Worm (Caenorhabditis elegans): ENCODE measurements around the gene C34F11.8.

C34F11.8 gene

DNA sequence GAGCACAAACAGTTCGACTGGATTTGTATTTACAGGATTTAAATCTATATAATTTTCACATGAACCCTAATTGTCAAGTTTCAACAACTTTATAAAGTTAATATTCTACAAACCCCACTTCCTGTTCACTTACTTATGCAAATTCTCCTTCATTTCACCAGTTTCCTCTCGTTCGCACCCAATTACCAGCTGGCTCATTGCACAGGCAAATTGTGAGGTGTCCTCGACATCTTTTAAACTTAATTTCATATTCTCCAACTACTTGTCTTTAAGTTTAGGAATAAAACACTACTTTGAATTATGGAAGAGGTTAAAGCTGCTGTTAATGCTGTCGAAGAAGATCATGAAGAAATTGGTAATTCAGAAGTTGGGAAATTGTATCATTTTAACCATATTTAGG is 38.3 kb downstream of the C34F11.8 start, which contains the start of gene C27D6.1:
Gene C27D6.1, plus strand, starts transcription at position 301 of the 400 bp plus-strand sequence.
- TF ChIP-seq pqm-1 (tag; optimal IDR thresholded peaks at IDR 0.05): no peak
- TF ChIP-seq Y116A8C.19 (tag; optimal IDR thresholded peaks at IDR 0.05; ENCODE audit: borderline replicate concordance): no peak
- no peak for TF ChIP-seq nhr-71 (tag; optimal IDR thresholded peaks at IDR 0.05)
- TF ChIP-seq ets-5 (GFP tag; IDR thresholded peaks at IDR 0.05): no peak
- TF ChIP-seq fos-1 (tag; optimal IDR thresholded peaks at IDR 0.05): no peak
- no peak for TF ChIP-seq nhr-12 (tag; optimal IDR thresholded peaks at IDR 0.05)
- TF ChIP-seq snu-23 (GFP tag; optimal IDR thresholded peaks at IDR 0.05): no peak
- no peak for TF ChIP-seq C16A3.4 (tag; optimal IDR thresholded peaks at IDR 0.05)
- no peak for TF ChIP-seq sup-37 (GFP tag; optimal IDR thresholded peaks at IDR 0.05)
- no peak for TF ChIP-seq unc-86 (tag; optimal IDR thresholded peaks at IDR 0.05)
- no peak for TF ChIP-seq C34B4.2 (tag; optimal IDR thresholded peaks at IDR 0.05)
- TF ChIP-seq unc-62 (GFP tag; optimal IDR thresholded peaks at IDR 0.05): no peak

DNA sequence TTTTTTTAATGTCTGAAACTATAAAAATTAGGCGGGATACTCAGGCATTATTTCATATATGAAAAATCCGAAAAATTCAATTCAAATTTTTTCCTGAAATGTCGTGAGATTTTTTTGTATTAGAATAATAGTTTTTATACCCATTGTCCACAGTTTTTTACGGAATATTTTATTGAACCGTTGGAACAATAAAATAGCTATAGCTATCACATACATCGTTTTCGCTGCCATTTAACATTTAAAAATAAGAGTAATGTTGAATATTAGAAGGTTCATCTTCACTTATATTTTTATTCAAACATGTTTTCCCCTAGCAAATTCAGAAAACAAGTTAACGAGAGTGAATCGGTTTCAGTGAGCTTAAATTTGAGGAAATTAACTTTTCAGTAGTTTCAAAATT is 39.2 kb downstream of the C34F11.8 start, which contains the start of gene C27D6.15:
Gene C27D6.15, plus strand, starts transcription at position 301 of the 400 bp plus-strand sequence.
- TF ChIP-seq nhr-71 (tag; optimal IDR thresholded peaks at IDR 0.05) (no peak), fkh-10 (GFP tag; optimal IDR thresholded peaks at IDR 0.05) (no peak), F16B12.6 (tag; optimal IDR thresholded peaks at IDR 0.05) (no peak), ets-5 (GFP tag; IDR thresholded peaks at IDR 0.05) (no peak), zag-1 (tag; optimal IDR thresholded peaks at IDR 0.05) (no peak), sup-37 (GFP tag; optimal IDR thresholded peaks at IDR 0.05) (no peak), efl-3 (GFP tag; optimal IDR thresholded peaks at IDR 0.05) (no peak)

DNA sequence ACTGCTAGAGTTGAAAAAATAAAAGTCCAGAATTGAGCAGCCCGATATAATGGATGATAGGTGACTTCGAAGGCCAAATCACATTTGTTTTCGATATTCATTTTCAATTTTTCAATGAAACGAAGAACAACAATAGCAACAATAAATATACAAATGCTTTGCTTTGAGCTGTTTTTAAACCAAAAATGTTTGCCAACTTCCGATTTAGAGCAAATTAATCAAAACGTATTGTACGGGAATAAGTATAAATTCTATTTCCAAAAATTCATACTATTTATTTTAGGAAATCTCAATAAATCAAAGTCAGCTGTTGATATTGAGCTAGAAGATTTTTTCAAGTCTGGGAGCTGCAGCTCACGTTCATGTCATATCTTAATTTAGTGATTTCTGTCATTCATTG is 39.8 kb downstream of the C34F11.8 start, which contains the start of gene srb-1:
Gene srb-1, minus strand, starts transcription at position 101 of the 400 bp plus-strand sequence.
- TF ChIP-seq unc-86 (tag; optimal IDR thresholded peaks at IDR 0.05) (no peak), nhr-28 (tag; optimal IDR thresholded peaks at IDR 0.05) (no peak), lin-13 (GFP tag; optimal IDR thresholded peaks at IDR 0.05) (no peak), unc-30 (tag; optimal IDR thresholded peaks at IDR 0.05) (no peak), dpl-1 (GFP tag; optimal IDR thresholded peaks at IDR 0.05) (no peak), jun-1 (tag; optimal IDR thresholded peaks at IDR 0.05) (no peak), nhr-20 (tag; optimal IDR thresholded peaks at IDR 0.05) (no peak), lsy-2 (tag; optimal IDR thresholded peaks at IDR 0.05) (no peak), tlp-1 (tag; optimal IDR thresholded peaks at IDR 0.05) (no peak), nhr-237 (tag; optimal IDR thresholded peaks at IDR 0.05) (no peak), dsc-1 (tag; optimal IDR thresholded peaks at IDR 0.05) (no peak), alr-1 (tag; optimal IDR thresholded peaks at IDR 0.05; ENCODE audit: borderline replicate concordance) (no peak), hlh-17 (GFP tag; optimal IDR thresholded peaks at IDR 0.05; ENCODE audit: borderline replicate concordance) (no peak)

DNA sequence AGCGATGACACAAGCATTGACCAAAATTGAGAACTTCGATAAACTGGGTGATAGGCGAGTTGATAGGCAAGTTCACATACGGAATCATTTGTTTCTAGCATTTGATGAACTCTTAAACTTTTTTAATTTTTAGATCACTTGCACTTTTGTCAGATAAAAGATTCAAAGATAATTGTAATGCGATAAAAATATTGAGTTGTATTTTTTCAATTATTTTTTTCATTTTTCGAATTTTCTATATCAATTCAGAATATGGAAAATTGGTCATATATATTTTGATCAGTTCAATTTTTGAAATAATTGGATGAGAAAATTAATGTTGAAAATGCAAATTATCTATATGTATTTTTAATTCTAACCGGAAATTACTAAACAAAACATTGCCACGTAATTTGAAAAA is 44.0 kb downstream of the C34F11.8 start, which contains the start of gene srb-3:
Gene srb-3, minus strand, starts transcription at position 101 of the 400 bp plus-strand sequence.
- TF ChIP-seq alr-1 (tag; optimal IDR thresholded peaks at IDR 0.05; ENCODE audit: borderline replicate concordance) (no peak), pax-3 (tag; optimal IDR thresholded peaks at IDR 0.05) (no peak), tbx-2 (tag; optimal IDR thresholded peaks at IDR 0.05) (no peak), grh-1 (GFP tag; IDR thresholded peaks at IDR 0.05) (no peak), F16B12.6 (tag; optimal IDR thresholded peaks at IDR 0.05) (no peak), fkh-8 (tag; optimal IDR thresholded peaks at IDR 0.05) (no peak), dsc-1 (tag; optimal IDR thresholded peaks at IDR 0.05) (no peak), C16A3.4 (tag; optimal IDR thresholded peaks at IDR 0.05) (no peak), jun-1 (tag; optimal IDR thresholded peaks at IDR 0.05) (no peak)

DNA sequence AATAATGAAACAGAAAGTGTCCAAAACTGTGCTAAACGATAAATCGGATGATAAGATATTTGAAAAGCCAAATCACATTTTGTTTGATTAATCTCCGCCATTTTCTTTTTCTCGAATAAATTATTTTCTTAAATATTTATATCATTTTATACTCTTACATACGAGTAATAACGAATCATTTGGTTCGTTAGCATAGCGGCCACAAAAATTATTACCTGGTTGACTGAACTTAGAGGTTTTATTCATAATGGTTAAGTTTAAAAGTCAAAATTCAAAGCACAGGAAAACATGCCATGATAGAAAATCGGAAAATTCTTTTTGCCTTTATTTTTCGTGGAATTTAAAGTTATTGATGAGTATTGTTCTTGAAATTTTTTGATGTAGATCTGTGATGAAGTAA is 47.5 kb downstream of the C34F11.8 start, which contains the start of gene srb-5:
Gene srb-5, minus strand, starts transcription at position 101 of the 400 bp plus-strand sequence.
- TF ChIP-seq irx-1 (tag; optimal IDR thresholded peaks at IDR 0.05) (no peak), lin-14 (GFP tag; optimal IDR thresholded peaks at IDR 0.05) (no peak), nhr-28 (tag; optimal IDR thresholded peaks at IDR 0.05) (no peak), sptf-1 (tag; optimal IDR thresholded peaks at IDR 0.05) (no peak), jun-1 (tag; optimal IDR thresholded peaks at IDR 0.05) (no peak), skn-1 (tag; optimal IDR thresholded peaks at IDR 0.05) (no peak), nhr-20 (tag; optimal IDR thresholded peaks at IDR 0.05) (no peak), mdl-1 (tag; optimal IDR thresholded peaks at IDR 0.05) (no peak), fkh-4 (tag; optimal IDR thresholded peaks at IDR 0.05; ENCODE audit: borderline replicate concordance) (no peak), egl-27 (tag; optimal IDR thresholded peaks at IDR 0.05) (no peak), sup-37 (GFP tag; optimal IDR thresholded peaks at IDR 0.05) (no peak), ceh-90 (tag; optimal IDR thresholded peaks at IDR 0.05) (no peak), nhr-47 (tag; optimal IDR thresholded peaks at IDR 0.05) (no peak), efl-1 (optimal IDR thresholded peaks at IDR 0.05) (no peak), efl-1 (GFP tag; optimal IDR thresholded peaks at IDR 0.05 in 1 of 2) (no peak), ceh-82 (tag; optimal IDR thresholded peaks at IDR 0.05) (no peak), tbx-2 (tag; optimal IDR thresholded peaks at IDR 0.05) (no peak)

Data from whole organism, L1 larva.